Fruit fly (Drosophila melanogaster): Measurements from ENCODE around the gene CG31730.
"Not testable (repeated sequence)": the region's sequence is repeated elsewhere in the genome, so short reads cannot be mapped to it uniquely, and the experiment has no call there.

DNA sequence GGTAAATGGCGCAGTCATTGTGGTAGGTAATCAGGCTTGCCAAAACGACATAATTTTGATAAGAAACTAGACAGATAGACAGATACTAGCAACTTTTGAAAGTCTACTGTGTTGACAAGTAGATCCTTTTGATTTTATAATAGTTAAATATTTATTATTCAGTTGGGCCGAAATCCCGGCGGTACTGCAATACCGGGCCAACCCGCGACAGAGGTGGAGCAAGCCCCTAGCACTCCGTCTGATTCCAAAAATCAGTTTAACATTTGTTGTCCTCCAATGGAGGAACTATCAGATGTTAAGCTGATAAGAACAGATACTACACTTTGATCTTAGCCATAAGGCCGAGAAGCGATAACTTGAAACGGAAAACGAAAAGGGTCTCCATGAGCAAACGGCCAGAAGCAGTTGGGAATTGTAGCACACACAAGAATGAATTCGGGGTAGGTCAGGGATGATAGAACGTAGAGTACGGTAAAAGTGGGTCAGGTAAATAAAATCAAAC lies 47.7 kb downstream of the CG31730 start, which contains the start of gene CG15482:
- not testable (repeated sequence) for TF ChIP-seq h, psq, Myc, ttk (optimal IDR thresholded peaks at IDR 0.05)

Measured in Kc167 (cell line).